Fruit fly (Drosophila melanogaster) whole organism, prepupa: Measurements from ENCODE around the gene CG43774.

Experiments used
- Blimp-1 ChIP-seq: fragments of 200-800 bp; sonication (Bioruptor generic); optimal IDR thresholded peaks from 3 replicates; lab custom pipeline; 2017; ENCODE audit warnings: missing biosample characterization, missing genetic modification characterization, mild to moderate bottlenecking, moderate library complexity, missing genetic modification reagents
- CG10631 ChIP-seq: fragments of 200-800 bp; sonication (Bioruptor generic); optimal IDR thresholded peaks from 2 replicates; lab custom pipeline; 2016; ENCODE audit warnings: missing biosample characterization, missing genetic modification characterization
- CG10669 ChIP-seq: fragments of 200-800 bp; sonication (Bioruptor generic); optimal IDR thresholded peaks from 3 replicates; lab custom pipeline; 2018; ENCODE audit warnings: missing biosample characterization, mild to moderate bottlenecking, missing genetic modification characterization, moderate library complexity
- CG11294 ChIP-seq: fragments of 200-800 bp; sonication (Bioruptor generic); IDR thresholded peaks from 2 replicates; pipeline ENCODE4 v1.3.6; 2022; ENCODE audit warnings: missing biosample characterization, missing genetic modification characterization
- CG11762 ChIP-seq: fragments of 200-800 bp; sonication (Bioruptor generic); optimal IDR thresholded peaks from 3 replicates; lab custom pipeline; 2016; ENCODE audit warnings: missing biosample characterization, missing genetic modification characterization; ENCODE audit not compliant: insufficient read depth
- CG11902 ChIP-seq: fragments of 200-800 bp; sonication (Bioruptor generic); optimal IDR thresholded peaks from 3 replicates; lab custom pipeline; 2016; ENCODE audit warnings: missing biosample characterization, missing genetic modification characterization
- CG15336 ChIP-seq: fragments of 200-800 bp; sonication (Bioruptor generic); IDR thresholded peaks from 2 replicates; pipeline ENCODE4 v1.3.6; 2022; ENCODE audit warnings: missing biosample characterization, missing genetic modification characterization
- CG16779 ChIP-seq: fragments of 200-800 bp; sonication (Bioruptor generic); optimal IDR thresholded peaks from 3 replicates; lab custom pipeline; 2017; ENCODE audit warnings: missing biosample characterization, mild to moderate bottlenecking, missing genetic modification characterization
- CG3032 ChIP-seq: fragments of 200-800 bp; optimal IDR thresholded peaks from 2 replicates; lab custom pipeline; 2019; ENCODE audit warnings: missing biosample characterization, mild to moderate bottlenecking, missing genetic modification characterization, moderate library complexity
- CG31627 ChIP-seq: fragments of 200-800 bp; sonication (Bioruptor generic); optimal IDR thresholded peaks from 3 replicates; lab custom pipeline; 2016; ENCODE audit warnings: missing biosample characterization, missing genetic modification characterization
- CG32006 ChIP-seq: fragments of 200-800 bp; sonication (Bioruptor generic); optimal IDR thresholded peaks from 3 replicates; lab custom pipeline; 2017; ENCODE audit warnings: missing biosample characterization, mild to moderate bottlenecking, missing genetic modification characterization
- CG3919 ChIP-seq: fragments of 200-800 bp; sonication (Bioruptor generic); optimal IDR thresholded peaks from 3 replicates; lab custom pipeline; 2016; ENCODE audit warnings: missing biosample characterization, missing genetic modification characterization
- CG6163 ChIP-seq: fragments of 200-800 bp; sonication (Bioruptor generic); IDR thresholded peaks from 3 replicates; pipeline ENCODE4 v1.3.6; 2022; ENCODE audit warnings: missing biosample characterization, missing genetic modification characterization
- CG6808 ChIP-seq: fragments of 200-800 bp; sonication (Bioruptor generic); optimal IDR thresholded peaks from 3 replicates; lab custom pipeline; 2017; ENCODE audit warnings: missing biosample characterization, missing genetic modification characterization, mild to moderate bottlenecking, moderate library complexity, missing genetic modification reagents
- CG6854 ChIP-seq: fragments of 200-800 bp; sonication (Bioruptor generic); optimal IDR thresholded peaks from 2 replicates; lab custom pipeline; 2017; ENCODE audit warnings: missing biosample characterization, mild to moderate bottlenecking, missing genetic modification characterization
- CG8119 ChIP-seq: fragments of 200-800 bp; sonication (Bioruptor generic); IDR thresholded peaks from 3 replicates; pipeline ENCODE4 v1.3.6; 2022; ENCODE audit warnings: missing biosample characterization, missing genetic modification characterization
- CG8319 ChIP-seq: fragments of 200-800 bp; sonication (Bioruptor generic); optimal IDR thresholded peaks from 3 replicates; lab custom pipeline; 2016; ENCODE audit warnings: missing biosample characterization, missing genetic modification characterization
- CG9139 ChIP-seq: fragments of 200-800 bp; sonication (Bioruptor generic); optimal IDR thresholded peaks from 3 replicates; lab custom pipeline; 2017; ENCODE audit warnings: missing biosample characterization, mild to moderate bottlenecking, missing genetic modification characterization
- Eip75B ChIP-seq: fragments of 200-800 bp; sonication (Bioruptor generic); optimal IDR thresholded peaks from 3 replicates; lab custom pipeline; 2016; ENCODE audit warnings: missing biosample characterization, missing genetic modification characterization
- Eip78C ChIP-seq: fragments of 200-800 bp; sonication (Bioruptor generic); peaks from one replicate; lab custom pipeline; 2016; ENCODE audit warnings: missing biosample characterization, missing genetic modification characterization
- Ets96B ChIP-seq: fragments of 200-800 bp; optimal IDR thresholded peaks from 2 replicates; lab custom pipeline; 2019; ENCODE audit warnings: missing biosample characterization, mild to moderate bottlenecking, missing genetic modification characterization, moderate library complexity
- Gug ChIP-seq: fragments of 200-800 bp; sonication (Bioruptor generic); IDR thresholded peaks from 2 replicates; pipeline ENCODE4 v1.3.6; 2022; ENCODE audit warnings: missing biosample characterization, missing genetic modification characterization
- Hr38 ChIP-seq: sonication (Bioruptor generic); optimal IDR thresholded peaks from 2 replicates; lab custom pipeline; 2016; ENCODE audit warnings: missing biosample characterization, missing genetic modification characterization
- Hr39 ChIP-seq: fragments of 200-800 bp; sonication (Bioruptor generic); optimal IDR thresholded peaks from 2 replicates; lab custom pipeline; 2016; ENCODE audit warnings: missing biosample characterization, missing genetic modification characterization
- Hr4 ChIP-seq: fragments of 200-800 bp; sonication (Bioruptor generic); optimal IDR thresholded peaks from 3 replicates; lab custom pipeline; 2016; ENCODE audit warnings: missing biosample characterization, missing genetic modification characterization
- Lpt ChIP-seq: fragments of 200-800 bp; sonication (Bioruptor generic); optimal IDR thresholded peaks from 3 replicates; lab custom pipeline; 2016; ENCODE audit warnings: missing biosample characterization, missing genetic modification characterization
- Met ChIP-seq: fragments of 200-800 bp; sonication (Bioruptor generic); optimal IDR thresholded peaks from 3 replicates; lab custom pipeline; 2016; ENCODE audit warnings: missing biosample characterization, missing genetic modification characterization
- OdsH ChIP-seq: fragments of 200-800 bp; sonication (Bioruptor generic); optimal IDR thresholded peaks from 3 replicates; lab custom pipeline; 2016; ENCODE audit warnings: missing biosample characterization, missing genetic modification characterization
- Smox ChIP-seq: fragments of 200-800 bp; sonication (Bioruptor generic); optimal IDR thresholded peaks from 3 replicates; lab custom pipeline; 2016; ENCODE audit warnings: missing biosample characterization, missing genetic modification characterization
- Sox102F ChIP-seq: fragments of 200-800 bp; sonication (Bioruptor generic); optimal IDR thresholded peaks from 2 replicates; lab custom pipeline; 2016; ENCODE audit warnings: missing biosample characterization, mild to moderate bottlenecking, missing genetic modification characterization
- Sox14 ChIP-seq: fragments of 200-800 bp; sonication (Bioruptor generic); optimal IDR thresholded peaks from 3 replicates; lab custom pipeline; 2016; ENCODE audit warnings: missing biosample characterization, missing genetic modification characterization
- Sox15 ChIP-seq: fragments of 200-800 bp; sonication (Bioruptor generic); optimal IDR thresholded peaks from 3 replicates; lab custom pipeline; 2016; ENCODE audit warnings: missing biosample characterization, missing genetic modification characterization
- achi ChIP-seq: fragments of 200-800 bp; sonication (Bioruptor generic); optimal IDR thresholded peaks from 3 replicates; lab custom pipeline; 2016; ENCODE audit warnings: missing biosample characterization, missing genetic modification characterization
- acj6 ChIP-seq: fragments of 200-800 bp; sonication (Bioruptor generic); optimal IDR thresholded peaks from 3 replicates; lab custom pipeline; 2016; ENCODE audit warnings: missing biosample characterization, missing genetic modification characterization
- cyc ChIP-seq: fragments of 200-800 bp; sonication (Bioruptor generic); optimal IDR thresholded peaks from 3 replicates; lab custom pipeline; 2016; ENCODE audit warnings: missing biosample characterization, missing genetic modification characterization
- dsx ChIP-seq: fragments of 200-800 bp; optimal IDR thresholded peaks from 3 replicates; lab custom pipeline; 2019; ENCODE audit warnings: missing biosample characterization, mild to moderate bottlenecking, missing genetic modification characterization, moderate library complexity; ENCODE audit not compliant: poor library complexity, severe bottlenecking
- eg ChIP-seq: fragments of 200-800 bp; sonication (Bioruptor generic); IDR thresholded peaks from 3 replicates; pipeline ENCODE4 v1.3.6; 2022; ENCODE audit warnings: missing biosample characterization, missing genetic modification characterization
- esn ChIP-seq: fragments of 200-800 bp; sonication (Bioruptor generic); optimal IDR thresholded peaks from 2 replicates; lab custom pipeline; 2016; ENCODE audit warnings: missing biosample characterization, mild to moderate bottlenecking, missing genetic modification characterization, moderate library complexity
- fd59A ChIP-seq: fragments of 200-800 bp; sonication (Bioruptor generic); optimal IDR thresholded peaks from 2 replicates; lab custom pipeline; 2017; ENCODE audit warnings: missing biosample characterization, mild to moderate bottlenecking, missing genetic modification characterization, missing genetic modification reagents
- fkh ChIP-seq: fragments of 200-800 bp; sonication (Bioruptor generic); optimal IDR thresholded peaks from 3 replicates; lab custom pipeline; 2017; ENCODE audit warnings: missing biosample characterization, mild to moderate bottlenecking, missing genetic modification characterization, moderate library complexity
- lz ChIP-seq: fragments of 200-800 bp; sonication (Bioruptor generic); optimal IDR thresholded peaks from 3 replicates; lab custom pipeline; 2016; ENCODE audit warnings: missing biosample characterization, missing genetic modification characterization
- net ChIP-seq: fragments of 200-800 bp; sonication (Bioruptor generic); optimal IDR thresholded peaks from 3 replicates; lab custom pipeline; 2016; ENCODE audit warnings: missing biosample characterization, missing genetic modification characterization
- pdm3 ChIP-seq: fragments of 200-800 bp; sonication (Bioruptor generic); optimal IDR thresholded peaks from 3 replicates; lab custom pipeline; 2016; ENCODE audit warnings: missing biosample characterization, missing genetic modification characterization
- salr ChIP-seq, 2 experiments: fragments of 200-800 bp; sonication (Bioruptor generic); optimal IDR thresholded peaks; 3 replicates each; lab custom pipeline; 2016 to 2018; ENCODE audit warnings: missing biosample characterization in 2 of 2, missing genetic modification characterization in 2 of 2, mild to moderate bottlenecking in 1 of 2
- spab ChIP-seq: fragments of 200-800 bp; sonication (Bioruptor generic); optimal IDR thresholded peaks from 2 replicates; lab custom pipeline; 2017; ENCODE audit warnings: missing biosample characterization, mild to moderate bottlenecking, missing genetic modification characterization, missing genetic modification reagents
- ss ChIP-seq, 2 experiments: fragments of 200-800 bp; sonication (Bioruptor generic); optimal IDR thresholded peaks; 2 replicates in 1 of 2; 3 replicates in 1 of 2; lab custom pipeline; 2017 to 2018; ENCODE audit warnings: mild to moderate bottlenecking in 2 of 2, missing biosample characterization in 2 of 2, missing genetic modification characterization in 2 of 2, moderate library complexity in 1 of 2
- svp ChIP-seq: fragments of 200-800 bp; sonication (Bioruptor generic); peaks from one replicate; lab custom pipeline; 2016; ENCODE audit warnings: missing biosample characterization, missing genetic modification characterization
- topi ChIP-seq: fragments of 200-800 bp; sonication (Bioruptor generic); optimal IDR thresholded peaks from 3 replicates; lab custom pipeline; 2016; ENCODE audit warnings: missing biosample characterization, missing genetic modification characterization

CG43774 gene

dm6 chr2L:4025077-4025476, 16.6 kb downstream of the CG43774 start:
- peak; percentile 13 for TF ChIP-seq topi (GFP tag; lab: Kevin White, UChicago)
- peak; percentile 3 for TF ChIP-seq Sox102F (GFP tag; lab: Kevin White, UChicago)
- TF ChIP-seq svp (GFP tag; lab: Kevin White, UChicago) = peak; percentile 64
- TF ChIP-seq pdm3 (GFP tag; lab: Kevin White, UChicago) = no peak
- TF ChIP-seq Eip75B (GFP tag; lab: Kevin White, UChicago) = no peak
- no peak; the same call in 2 of the 3 replicates for TF ChIP-seq eg (GFP tag; lab: Robert Waterston, UW)
- no peak for TF ChIP-seq CG3032
- TF ChIP-seq CG32006 = peak; percentile 27
- peak; percentile 4 for TF ChIP-seq Met (GFP tag; lab: Kevin White, UChicago)
- TF ChIP-seq Hr4 (GFP tag; lab: Kevin White, UChicago) = peak; percentile 0
- peak; percentile 25 for TF ChIP-seq esn (GFP tag; lab: Kevin White, UChicago)
- peak; percentile 0 for TF ChIP-seq dsx (GFP tag; lab: Kevin White, UChicago)
- peak; percentile 36; the same call in 1 of the 3 replicates for TF ChIP-seq CG8119 (GFP tag; lab: Robert Waterston, UW)
- peak; percentile 59 for TF ChIP-seq Eip78C (GFP tag; lab: Kevin White, UChicago)
- no peak for TF ChIP-seq Blimp-1

- TF ChIP-seq Blimp-1 = no peak
- TF ChIP-seq Eip75B (GFP tag; lab: Kevin White, UChicago) = peak; percentile 72
- TF ChIP-seq CG3919 = peak; percentile 56
- TF ChIP-seq ss (GFP tag; optimal IDR thresholded peaks at IDR 0.05; lab: Kevin White, UChicago) = no peak
- TF ChIP-seq CG8319 = no peak
- peak; percentile 52 for TF ChIP-seq Gug
- peak; percentile 34 for TF ChIP-seq acj6
- TF ChIP-seq eg (GFP tag; lab: Robert Waterston, UW) = peak; percentile 43; the same call in 1 of the 3 replicates
- TF ChIP-seq esn (GFP tag; lab: Kevin White, UChicago) = peak; percentile 35
- peak; percentile 78 for TF ChIP-seq CG6163 (GFP tag; lab: Robert Waterston, UW)
- TF ChIP-seq CG15336 (GFP tag; lab: Robert Waterston, UW) = peak; percentile 69
- TF ChIP-seq Ets96B = peak; percentile 64
- peak; percentile 36 for TF ChIP-seq CG3032
- no peak for TF ChIP-seq fkh (GFP tag; lab: Kevin White, UChicago)
- TF ChIP-seq Hr38 (GFP tag; lab: Kevin White, UChicago) = no peak
- no peak for TF ChIP-seq net (GFP tag; lab: Kevin White, UChicago)
- TF ChIP-seq achi (GFP tag; lab: Kevin White, UChicago) = peak; percentile 50
- peak; percentile 30 for TF ChIP-seq spab (GFP tag; lab: Kevin White, UChicago)
- no peak for TF ChIP-seq CG6854
- no peak for TF ChIP-seq Sox15 (GFP tag; lab: Kevin White, UChicago)
- TF ChIP-seq CG31627 = no peak
- no peak for TF ChIP-seq CG11762 (GFP tag; lab: Kevin White, UChicago)
- TF ChIP-seq CG11294 (GFP tag; lab: Robert Waterston, UW) = no peak
- peak; percentile 9 for TF ChIP-seq Smox (GFP tag; lab: Kevin White, UChicago)
- peak in 1 of 2 experiments; percentile 1 for TF ChIP-seq salr (GFP tag; optimal IDR thresholded peaks at IDR 0.05; lab: Kevin White, UChicago)
- no peak for TF ChIP-seq Lpt (GFP tag; lab: Kevin White, UChicago)
- TF ChIP-seq CG10669 (GFP tag; lab: Kevin White, UChicago) = peak; percentile 49
- peak; percentile 41 for TF ChIP-seq Sox102F (GFP tag; lab: Kevin White, UChicago)
- peak; percentile 71 for TF ChIP-seq CG10631 (GFP tag; lab: Kevin White, UChicago)
- TF ChIP-seq Sox14 (GFP tag; lab: Kevin White, UChicago) = peak; percentile 75
- peak; percentile 60 for TF ChIP-seq svp (GFP tag; lab: Kevin White, UChicago)
- peak; percentile 34 for TF ChIP-seq fd59A
- no peak for TF ChIP-seq Hr4 (GFP tag; lab: Kevin White, UChicago)
- no peak for TF ChIP-seq CG6808
- TF ChIP-seq CG9139 (GFP tag; lab: Kevin White, UChicago) = no peak
- peak; percentile 6 for TF ChIP-seq Hr39 (GFP tag; lab: Kevin White, UChicago)
- peak; percentile 28 for TF ChIP-seq CG32006
- peak; percentile 18 for TF ChIP-seq OdsH (GFP tag; lab: Kevin White, UChicago)
- TF ChIP-seq CG11902 = no peak
- no peak for TF ChIP-seq cyc (GFP tag; lab: Kevin White, UChicago)
- peak; percentile 5 for TF ChIP-seq topi (GFP tag; lab: Kevin White, UChicago)
- peak; percentile 46 for TF ChIP-seq lz (GFP tag; lab: Kevin White, UChicago)
- TF ChIP-seq CG16779 (tag; lab: Kevin White, UChicago) = peak; percentile 47
Observed at dm6 chr2L:4028026-4028425, 19.6 kb downstream of the CG43774 start.
